Fruit fly (Drosophila melanogaster): ENCODE results near the gene CG31709.

CG31709 gene

DNA sequence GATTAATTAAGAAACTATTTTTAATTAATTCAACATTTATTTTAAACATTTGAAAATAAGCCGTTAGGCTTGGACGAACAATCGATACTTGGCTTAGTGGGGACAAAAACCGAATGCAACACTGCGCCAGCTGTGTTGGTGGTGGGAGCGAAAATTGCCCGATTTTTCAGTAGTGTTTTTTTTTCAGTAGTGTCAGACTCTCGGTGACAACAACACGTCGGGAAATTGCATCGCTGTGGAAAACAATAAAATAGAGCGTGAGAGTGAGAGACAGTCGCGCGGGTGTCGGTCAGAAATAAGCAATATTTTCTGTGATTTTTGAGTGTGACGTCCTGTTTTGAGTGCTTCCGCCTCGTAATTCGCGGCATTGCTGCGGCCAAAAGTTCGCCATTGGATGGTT lies 37.2 kb upstream of the CG31709 start (continued):
- TF ChIP-seq CG4328 (GFP tag; optimal IDR thresholded peaks at IDR 0.05) (no peak), vnd (GFP tag; IDR thresholded peaks at IDR 0.05; ENCODE audit: partially characterized antibody) (0 out of 3 replicates have a peak, but pooled peaks have one; percentile 22), bsh (GFP tag; optimal IDR thresholded peaks at IDR 0.05) (peak in 1 of 2 experiments; percentile 16), Fer2 (tag; optimal IDR thresholded peaks at IDR 0.05) (no peak), nerfin-1 (tag; optimal IDR thresholded peaks at IDR 0.05) (no peak), CG1529 (GFP tag; optimal IDR thresholded peaks at IDR 0.05) (no peak), nmo (GFP tag; optimal IDR thresholded peaks at IDR 0.05) (peak; percentile 9), CG42726 (GFP tag; IDR thresholded peaks at IDR 0.05; ENCODE audit: partially characterized antibody) (peak; percentile 84), CG7786 (GFP tag; optimal IDR thresholded peaks at IDR 0.05) (peak; percentile 7), CG12391 (tag; optimal IDR thresholded peaks at IDR 0.05) (peak; percentile 63), ab (GFP tag; optimal IDR thresholded peaks at IDR 0.05) (no peak), CG2889 (GFP tag; IDR thresholded peaks at IDR 0.05) (no peak), Elba2 (GFP tag; optimal IDR thresholded peaks at IDR 0.05) (no peak), Aef1 (GFP tag; IDR thresholded peaks at IDR 0.05) (peak; percentile 61; the same call in 2 of the 3 replicates), CG17829 (tag; optimal IDR thresholded peaks at IDR 0.05) (no peak), CG10321 (GFP tag; IDR thresholded peaks at IDR 0.05) (no peak), crol (GFP tag; IDR thresholded peaks at IDR 0.05) (peak; percentile 16; the same call in 1 of the 2 replicates), crc (GFP tag; optimal IDR thresholded peaks at IDR 0.05) (no peak), Ada2b (GFP tag; IDR thresholded peaks at IDR 0.05) (peak; percentile 53; the same call in 1 of the 2 replicates), hkb (optimal IDR thresholded peaks at IDR 0.05) (no peak), hkb (GFP tag; IDR thresholded peaks at IDR 0.05) (peak; percentile 42), CG3281 (GFP tag; optimal IDR thresholded peaks at IDR 0.05) (no peak), CG18619 (GFP tag; optimal IDR thresholded peaks at IDR 0.05) (no peak), sima (GFP tag; optimal IDR thresholded peaks at IDR 0.05) (no peak), TFAM (GFP tag; optimal IDR thresholded peaks at IDR 0.05) (no peak), Xbp1 (GFP tag; optimal IDR thresholded peaks at IDR 0.05) (peak; percentile 71), ssp (GFP tag; IDR thresholded peaks at IDR 0.05) (no peak), ac (GFP tag; optimal IDR thresholded peaks at IDR 0.05) (no peak), seq (GFP tag; IDR thresholded peaks at IDR 0.05) (peak; percentile 63; the same call in 1 of the 2 replicates), sug (tag; optimal IDR thresholded peaks at IDR 0.05) (peak; percentile 33), br (optimal IDR thresholded peaks at IDR 0.05) (no peak), CG4404 (GFP tag; IDR thresholded peaks at IDR 0.05) (no peak), CG32772 (GFP tag; IDR thresholded peaks at IDR 0.05) (peak; percentile 94), Hey (tag; optimal IDR thresholded peaks at IDR 0.05) (peak; percentile 21), NC2α (GFP tag; optimal IDR thresholded peaks at IDR 0.05) (peak; percentile 20), gsb-n (tag; optimal IDR thresholded peaks at IDR 0.05) (peak; percentile 35), Dip3 (GFP tag; optimal IDR thresholded peaks at IDR 0.05) (no peak), CG32532 (GFP tag; IDR thresholded peaks at IDR 0.05) (peak; percentile 75), run (tag; optimal IDR thresholded peaks at IDR 0.05) (peak; percentile 19), abd-A (tag; optimal IDR thresholded peaks at IDR 0.05) (peak; percentile 48), CG8281 (tag; optimal IDR thresholded peaks at IDR 0.05) (no peak), ftz-f1 (GFP tag; optimal IDR thresholded peaks at IDR 0.05) (peak; percentile 46), eve (GFP tag; optimal IDR thresholded peaks at IDR 0.05) (no peak), dpn (GFP tag; optimal IDR thresholded peaks at IDR 0.05) (peak; percentile 18 to 56), Atf-2 (GFP tag; optimal IDR thresholded peaks at IDR 0.05) (no peak), bowl (GFP tag; IDR thresholded peaks at IDR 0.05) (0 out of 2 replicates have a peak, but pooled peaks have one; percentile 13), fu2 (GFP tag; optimal IDR thresholded peaks at IDR 0.05) (peak; percentile 44), E2f2 (GFP tag; IDR thresholded peaks at IDR 0.05) (peak; percentile 86), CG34376 (GFP tag; optimal IDR thresholded peaks at IDR 0.05) (no peak), lmd (GFP tag; IDR thresholded peaks at IDR 0.05) (peak; percentile 12; the same call in 1 of the 2 replicates), CG7271 (tag; optimal IDR thresholded peaks at IDR 0.05) (no peak), CG1832 (GFP tag; optimal IDR thresholded peaks at IDR 0.05) (no peak)

All from whole organism, embryonic.